In the genomic region with DNA sequence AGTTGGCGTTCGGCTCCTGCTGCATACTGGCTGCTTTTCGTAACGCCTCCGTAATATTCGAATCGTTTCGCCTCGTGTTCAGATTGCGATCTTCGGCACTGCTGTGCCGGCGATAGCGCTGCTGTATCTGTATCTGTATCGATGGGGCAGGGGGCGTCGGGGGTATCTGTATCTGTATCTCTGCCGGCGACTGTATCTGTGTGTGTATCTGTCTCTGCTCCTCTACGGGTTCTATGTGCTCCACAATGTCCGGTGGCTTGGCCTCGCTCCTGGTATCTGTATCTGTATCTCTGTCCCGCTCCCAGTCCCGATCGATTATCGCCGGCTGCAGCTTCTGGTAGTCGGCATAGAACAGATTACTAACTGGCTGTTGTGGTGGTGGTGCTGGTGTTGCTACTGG, we compare ENCODE assay signal across 5 fruit fly cellular contexts.
A peak's percentile ranks its signal among the peaks of the same experiment; 100 is the strongest.
TF ChIP-seq lines count a peak whose summit lies in the region.

No protein-coding gene starts in this region.

- no peak for TF ChIP-seq CTCF in whole organism, embryonic (GFP tag; optimal IDR thresholded peaks at IDR 0.05; lab: Kevin White, UChicago)

TF ChIP-seq in whole organism, adult, 20 proteins besides CTCF, POLR2A, EP300 and RAD21 (continues in another document):
- TF ChIP-seq tj (GFP tag; optimal IDR thresholded peaks at IDR 0.05; lab: Kevin White, UChicago) (peak; percentile 16), pad (GFP tag; optimal IDR thresholded peaks at IDR 0.05; lab: Kevin White, UChicago) (peak; percentile 5), CG14711 (tag; optimal IDR thresholded peaks at IDR 0.05; lab: Kevin White, UChicago) (no peak), Crg-1 (GFP tag; optimal IDR thresholded peaks at IDR 0.05; lab: Kevin White, UChicago) (no peak), CG5204 (GFP tag; optimal IDR thresholded peaks at IDR 0.05; lab: Kevin White, UChicago) (no peak), CG7101 (tag; optimal IDR thresholded peaks at IDR 0.05; lab: Kevin White, UChicago) (peak; percentile 32), cnc (optimal IDR thresholded peaks at IDR 0.05; lab: Kevin White, UChicago) (no peak), CG12768 (GFP tag; optimal IDR thresholded peaks at IDR 0.05; lab: Kevin White, UChicago) (peak; percentile 40), toe (GFP tag; optimal IDR thresholded peaks at IDR 0.05; lab: Kevin White, UChicago) (no peak), kay (GFP tag; lab: Kevin White, UChicago; ENCODE audit: borderline replicate concordance) (no peak), CG33017 (tag; optimal IDR thresholded peaks at IDR 0.05; lab: Kevin White, UChicago) (peak; percentile 28), CG1620 (GFP tag; optimal IDR thresholded peaks at IDR 0.05; lab: Kevin White, UChicago) (no peak), ovo (GFP tag; optimal IDR thresholded peaks at IDR 0.05; lab: Kevin White, UChicago) (no peak), Clk (GFP tag; optimal IDR thresholded peaks at IDR 0.05; lab: Kevin White, UChicago) (no peak), CG7045 (GFP tag; optimal IDR thresholded peaks at IDR 0.05; lab: Kevin White, UChicago) (no peak), Mnt (GFP tag; optimal IDR thresholded peaks at IDR 0.05; lab: Kevin White, UChicago) (peak; percentile 78), bab1 (GFP tag; optimal IDR thresholded peaks at IDR 0.05; lab: Kevin White, UChicago) (no peak), CG11617 (GFP tag; optimal IDR thresholded peaks at IDR 0.05; lab: Kevin White, UChicago) (no peak)

TF ChIP-seq in whole organism, embryonic, 481 proteins besides CTCF, POLR2A, EP300 and RAD21 (continues in another document):
- TF ChIP-seq org-1 (GFP tag; optimal IDR thresholded peaks at IDR 0.05; lab: Kevin White, UChicago), result no peak
- TF ChIP-seq emc (GFP tag; optimal IDR thresholded peaks at IDR 0.05; lab: Kevin White, UChicago), result no peak
- TF ChIP-seq CG9727 (GFP tag; optimal IDR thresholded peaks at IDR 0.05; lab: Kevin White, UChicago), result no peak
- TF ChIP-seq CG10274 (GFP tag; optimal IDR thresholded peaks at IDR 0.05; lab: Kevin White, UChicago), result no peak
- TF ChIP-seq Adf1 (GFP tag; IDR thresholded peaks at IDR 0.05; lab: Robert Waterston, UW), result peak; percentile 70
- no peak for TF ChIP-seq zfh1 (GFP tag; IDR thresholded peaks at IDR 0.05; lab: Robert Waterston, UW)
- no peak for TF ChIP-seq CG2120 (GFP tag; optimal IDR thresholded peaks at IDR 0.05; lab: Kevin White, UChicago)
- TF ChIP-seq toy (GFP tag; IDR thresholded peaks at IDR 0.05; lab: Robert Waterston, UW), result no peak
- no peak for TF ChIP-seq eve (GFP tag; optimal IDR thresholded peaks at IDR 0.05; lab: Kevin White, UChicago)
- no peak for TF ChIP-seq CG11456 (GFP tag; IDR thresholded peaks at IDR 0.05; lab: Robert Waterston, UW)
- no peak for TF ChIP-seq CG14860 (GFP tag; IDR thresholded peaks at IDR 0.05; lab: Robert Waterston, UW; ENCODE audit: partially characterized antibody)
- TF ChIP-seq onecut (GFP tag; IDR thresholded peaks at IDR 0.05; lab: Robert Waterston, UW), result no peak
- TF ChIP-seq sd (tag; optimal IDR thresholded peaks at IDR 0.05; lab: Kevin White, UChicago), result peak; percentile 29
- no peak for TF ChIP-seq CG6854 (GFP tag; optimal IDR thresholded peaks at IDR 0.05; lab: Kevin White, UChicago)
- TF ChIP-seq bcd (GFP tag; optimal IDR thresholded peaks at IDR 0.05; lab: Kevin White, UChicago), result no peak
- no peak for TF ChIP-seq ap (GFP tag; IDR thresholded peaks at IDR 0.05; lab: Robert Waterston, UW)
- no peak for TF ChIP-seq bigmax (GFP tag; optimal IDR thresholded peaks at IDR 0.05; lab: Kevin White, UChicago)
- TF ChIP-seq crol (GFP tag; IDR thresholded peaks at IDR 0.05; lab: Robert Waterston, UW), result peak; percentile 84
- TF ChIP-seq CG18011 (GFP tag; optimal IDR thresholded peaks at IDR 0.05; lab: Kevin White, UChicago), result no peak

TF ChIP-seq in whole organism, prepupa, 60 proteins besides CTCF, POLR2A, EP300 and RAD21 (continues in another document):
- TF ChIP-seq fd85E (GFP tag; optimal IDR thresholded peaks at IDR 0.05; lab: Kevin White, UChicago) (no peak), CG34406 (GFP tag; optimal IDR thresholded peaks at IDR 0.05; lab: Kevin White, UChicago) (no peak), CG16779 (tag; optimal IDR thresholded peaks at IDR 0.05; lab: Kevin White, UChicago) (peak; percentile 2), CG6276 (GFP tag; optimal IDR thresholded peaks at IDR 0.05; lab: Kevin White, UChicago) (peak; percentile 1), achi (GFP tag; optimal IDR thresholded peaks at IDR 0.05; lab: Kevin White, UChicago) (no peak), Gug (GFP tag; IDR thresholded peaks at IDR 0.05; lab: Robert Waterston, UW) (no peak), dsx (GFP tag; optimal IDR thresholded peaks at IDR 0.05; lab: Kevin White, UChicago; ENCODE audit: poor library complexity, severe bottlenecking) (peak; percentile 55), CG4318 (GFP tag; optimal IDR thresholded peaks at IDR 0.05; lab: Kevin White, UChicago) (no peak), OdsH (GFP tag; optimal IDR thresholded peaks at IDR 0.05; lab: Kevin White, UChicago) (no peak), ss (GFP tag; optimal IDR thresholded peaks at IDR 0.05; lab: Kevin White, UChicago) (peak; percentile 24 to 46), eg (GFP tag; IDR thresholded peaks at IDR 0.05; lab: Robert Waterston, UW) (0 out of 3 replicates have a peak, but pooled peaks have one; percentile 30), CG31627 (GFP tag; optimal IDR thresholded peaks at IDR 0.05; lab: Kevin White, UChicago) (no peak), Eip75B (GFP tag; optimal IDR thresholded peaks at IDR 0.05; lab: Kevin White, UChicago) (peak; percentile 22), CG6808 (GFP tag; optimal IDR thresholded peaks at IDR 0.05; lab: Kevin White, UChicago) (peak; percentile 34), fd59A (GFP tag; optimal IDR thresholded peaks at IDR 0.05; lab: Kevin White, UChicago) (no peak), topi (GFP tag; optimal IDR thresholded peaks at IDR 0.05; lab: Kevin White, UChicago) (no peak), CG15336 (GFP tag; IDR thresholded peaks at IDR 0.05; lab: Robert Waterston, UW) (peak; percentile 16; the same call in 1 of the 2 replicates), fkh (GFP tag; optimal IDR thresholded peaks at IDR 0.05; lab: Kevin White, UChicago) (peak; percentile 38)

TF ChIP-seq in whole organism, pupa, 21 proteins besides CTCF, POLR2A, EP300 and RAD21:
- no peak for TF ChIP-seq Snoo (tag; optimal IDR thresholded peaks at IDR 0.05; lab: Kevin White, UChicago)
- no peak for TF ChIP-seq CG4496 (GFP tag; IDR thresholded peaks at IDR 0.05; lab: Robert Waterston, UW)
- TF ChIP-seq CG15710 (tag; optimal IDR thresholded peaks at IDR 0.05; lab: Kevin White, UChicago), result no peak
- no peak; the same call in 1 of the 2 replicates for TF ChIP-seq CG32121 (GFP tag; IDR thresholded peaks at IDR 0.05; lab: Robert Waterston, UW)
- peak; percentile 58; the same call in 1 of the 3 replicates for TF ChIP-seq fd96Ca (GFP tag; IDR thresholded peaks at IDR 0.05; lab: Robert Waterston, UW)
- TF ChIP-seq CG10348 (GFP tag; IDR thresholded peaks at IDR 0.05; lab: Robert Waterston, UW), result no peak
- TF ChIP-seq CG8159 (tag; optimal IDR thresholded peaks at IDR 0.05; lab: Kevin White, UChicago), result peak; percentile 7
- TF ChIP-seq CG13204 (GFP tag; optimal IDR thresholded peaks at IDR 0.05; lab: Kevin White, UChicago), result peak; percentile 87
- no peak for TF ChIP-seq Pif1A (GFP tag; optimal IDR thresholded peaks at IDR 0.05; lab: Kevin White, UChicago)
- peak; percentile 85 for TF ChIP-seq EcR (GFP tag; optimal IDR thresholded peaks at IDR 0.05; lab: Kevin White, UChicago)
- TF ChIP-seq CG9948 (tag; optimal IDR thresholded peaks at IDR 0.05; lab: Kevin White, UChicago), result no peak
- TF ChIP-seq CG12605 (GFP tag; IDR thresholded peaks at IDR 0.05; lab: Robert Waterston, UW), result peak; percentile 14; the same call in 1 of the 2 replicates
- no peak for TF ChIP-seq rn (GFP tag; IDR thresholded peaks at IDR 0.05; lab: Robert Waterston, UW)
- peak; percentile 23; the same call in 1 of the 2 replicates for TF ChIP-seq Ets98B (GFP tag; IDR thresholded peaks at IDR 0.05; lab: Robert Waterston, UW)
- no peak for TF ChIP-seq CG17806 (tag; optimal IDR thresholded peaks at IDR 0.05; lab: Kevin White, UChicago)
- TF ChIP-seq CG8301 (tag; optimal IDR thresholded peaks at IDR 0.05; lab: Kevin White, UChicago), result no peak

TF ChIP-seq in whole organism, wandering third instar larva, 38 proteins besides CTCF, POLR2A, EP300 and RAD21:
- TF ChIP-seq Hnf4 (GFP tag; optimal IDR thresholded peaks at IDR 0.05; lab: Kevin White, UChicago) (no peak), br (GFP tag; optimal IDR thresholded peaks at IDR 0.05; lab: Kevin White, UChicago) (peak; percentile 19), Rel (GFP tag; optimal IDR thresholded peaks at IDR 0.05; lab: Kevin White, UChicago) (no peak), Rel (tag; optimal IDR thresholded peaks at IDR 0.05; lab: Kevin White, UChicago) (peak; percentile 70)
TF ChIP-seq in whole organism, wandering third instar larva: peak in this region for 2.
